Worm (Caenorhabditis elegans): ENCODE results near the gene glb-25.

Gene glb-25

ce11 chrV:1998358-1998757, 60.3 kb downstream of the glb-25 start:
- TF ChIP-seq hmg-4 (GFP tag; optimal IDR thresholded peaks at IDR 0.05): no peak

DNA sequence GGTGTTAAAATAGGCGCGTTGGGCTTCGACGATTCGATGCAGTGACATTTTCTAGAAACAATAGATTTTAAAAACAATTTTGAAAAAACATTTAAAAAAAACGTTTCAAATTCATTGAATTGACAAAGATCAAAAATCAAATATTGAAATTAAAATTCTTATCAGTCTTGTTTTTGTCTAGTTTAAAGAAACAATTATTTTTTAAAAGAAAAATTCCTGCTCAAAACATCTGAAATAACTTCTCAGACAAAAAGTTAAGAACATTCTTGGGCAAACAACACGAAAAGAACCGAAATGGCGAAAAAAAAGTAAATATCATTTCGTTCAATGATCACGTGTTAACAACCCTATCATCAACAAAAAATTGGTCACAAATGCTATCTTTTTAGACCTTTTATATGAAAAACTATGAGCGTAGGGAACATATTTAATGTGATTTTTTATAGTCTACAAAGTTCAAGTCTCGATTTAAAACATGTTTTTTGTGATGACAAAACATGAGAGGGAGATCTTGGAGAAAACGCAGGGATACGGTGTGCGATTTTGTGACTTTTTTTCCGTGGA, 61.5 kb downstream of the glb-25 start, which contains the start of gene alh-5:
TSS of gene alh-5 (minus strand) at position 51 of the 564 bp plus-strand sequence.
- no peak for TF ChIP-seq F13C5.2 (tag; optimal IDR thresholded peaks at IDR 0.05)
- no peak for TF ChIP-seq aly-1 (tag; optimal IDR thresholded peaks at IDR 0.05)
- no peak for TF ChIP-seq ama-1 (optimal IDR thresholded peaks at IDR 0.05)
- no peak for TF ChIP-seq flt-1 (GFP tag; IDR thresholded peaks at IDR 0.05)
- no peak for TF ChIP-seq hmbx-1 (tag; optimal IDR thresholded peaks at IDR 0.05)
- no peak for TF ChIP-seq tbx-11 (GFP tag; IDR thresholded peaks at IDR 0.05)
- TF ChIP-seq ets-7 (tag; optimal IDR thresholded peaks at IDR 0.05): no peak
- no peak for TF ChIP-seq hmg-4 (GFP tag; optimal IDR thresholded peaks at IDR 0.05)
- no peak for TF ChIP-seq pes-1 (GFP tag; IDR thresholded peaks at IDR 0.05)
- TF ChIP-seq scrt-1 (GFP tag; IDR thresholded peaks at IDR 0.05): no peak
- no peak for TF ChIP-seq hnd-1 (tag; optimal IDR thresholded peaks at IDR 0.05)
- no peak for TF ChIP-seq B0310.2 (tag; optimal IDR thresholded peaks at IDR 0.05)
- no peak for TF ChIP-seq sea-1 (GFP tag; conservative IDR thresholded peaks at IDR 0.05)
- no peak for TF ChIP-seq tra-4 (tag; optimal IDR thresholded peaks at IDR 0.05)
- no peak for TF ChIP-seq ceh-36 (tag; optimal IDR thresholded peaks at IDR 0.05)
- TF ChIP-seq ceh-13 (GFP tag; optimal IDR thresholded peaks at IDR 0.05): no peak
- TF ChIP-seq tbx-37 (GFP tag; conservative IDR thresholded peaks at IDR 0.05): no peak

All from whole organism, early embryonic.